Worm (Caenorhabditis elegans): Measurements from ENCODE around the gene frg-1.

frg-1 gene

ce11 chrIII:12978473-12979174, at the start of gene frg-1, which contains the start of gene ubq-2:
Gene frg-1 (plus strand): TSS chrIII:12979162.
Gene ubq-2 (minus strand): TSS chrIII:12978523.
- TF ChIP-seq cog-1 (tag; optimal IDR thresholded peaks at IDR 0.05) (peak; percentile 10), ztf-23 (GFP tag; IDR thresholded peaks at IDR 0.05) (0 out of 2 replicates have a peak, but pooled peaks have one; percentile 25), T22C8.4 (GFP tag; IDR thresholded peaks at IDR 0.05) (peak; percentile 26; the same call in 1 of the 2 replicates), med-1 (GFP tag; optimal IDR thresholded peaks at IDR 0.05; ENCODE audit: insufficient read depth) (no peak), ref-1 (GFP tag; conservative IDR thresholded peaks at IDR 0.05) (no peak)

DNA sequence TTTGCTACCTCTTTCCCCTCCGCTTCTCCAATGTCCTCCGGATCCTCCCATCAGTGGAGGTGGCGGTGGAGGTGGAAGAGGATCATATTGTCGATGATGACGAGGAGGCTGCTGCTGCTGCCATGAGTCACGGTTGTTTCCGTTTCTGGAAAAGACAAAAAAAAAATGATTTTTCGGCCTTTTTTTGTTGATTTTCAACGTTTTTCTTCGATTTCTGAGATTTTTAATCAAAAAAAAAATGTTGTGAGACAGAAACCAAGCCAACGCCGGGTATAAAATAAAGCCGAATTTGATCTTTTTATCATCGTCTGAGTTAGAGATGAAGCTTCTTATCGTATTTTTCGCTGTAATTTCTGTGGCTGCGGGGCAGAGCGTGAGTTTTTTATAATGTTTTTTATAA, 49.4 kb upstream of the frg-1 start, which contains the start of gene Y37D8A.19:
Y37D8A.19 (plus strand) TSS at position 301 of the 400 bp plus-strand sequence.
- TF ChIP-seq ref-1 (GFP tag; conservative IDR thresholded peaks at IDR 0.05) (no peak), med-1 (GFP tag; optimal IDR thresholded peaks at IDR 0.05; ENCODE audit: insufficient read depth) (no peak), klf-2 (GFP tag; conservative IDR thresholded peaks at IDR 0.05) (no peak), T22C8.4 (GFP tag; IDR thresholded peaks at IDR 0.05) (no peak), ztf-23 (GFP tag; IDR thresholded peaks at IDR 0.05) (no peak), flt-1 (GFP tag; IDR thresholded peaks at IDR 0.05) (no peak), ztf-29 (GFP tag; IDR thresholded peaks at IDR 0.05) (no peak), tab-1 (GFP tag; IDR thresholded peaks at IDR 0.05) (no peak)

ce11 chrIII:12931108-12931507, 47.9 kb upstream of the frg-1 start:
- TF ChIP-seq klf-2 (GFP tag; conservative IDR thresholded peaks at IDR 0.05) (no peak), ztf-23 (GFP tag; IDR thresholded peaks at IDR 0.05) (no peak), T22C8.4 (GFP tag; IDR thresholded peaks at IDR 0.05) (no peak), ztf-29 (GFP tag; IDR thresholded peaks at IDR 0.05) (no peak), med-1 (GFP tag; optimal IDR thresholded peaks at IDR 0.05; ENCODE audit: insufficient read depth) (no peak), flt-1 (GFP tag; IDR thresholded peaks at IDR 0.05) (no peak)

DNA sequence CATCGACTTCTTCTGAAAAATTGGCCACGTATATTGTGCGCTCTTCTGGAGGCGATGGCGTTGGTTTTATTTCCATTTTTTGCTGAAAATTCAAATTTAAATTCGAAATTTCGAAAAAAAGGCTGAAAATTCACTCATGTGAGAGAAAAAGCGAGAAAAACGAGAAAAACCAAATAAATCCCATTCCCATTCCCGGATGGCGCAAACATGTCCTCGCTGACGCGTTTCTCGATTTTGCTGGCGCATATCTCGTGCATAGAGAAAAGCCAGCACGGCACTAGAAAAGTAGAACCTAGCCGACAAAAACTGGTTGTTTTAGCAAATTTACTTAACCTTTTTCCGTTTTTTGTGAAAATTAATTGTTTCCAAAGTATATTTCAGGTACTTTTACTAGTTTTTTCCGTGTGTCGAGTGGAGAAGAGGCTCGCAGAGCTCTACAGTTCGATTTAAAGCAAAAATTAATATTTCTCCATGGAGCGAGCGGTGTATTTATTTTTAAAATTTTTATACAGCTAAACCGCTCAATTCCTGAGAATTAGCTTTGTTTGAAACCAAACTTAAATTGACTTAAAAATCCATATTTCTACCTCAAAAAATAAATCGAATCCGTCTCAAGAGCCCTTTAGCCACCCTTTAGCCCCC, 47.1 kb upstream of the frg-1 start, which contains the start of gene rbm-7:
rbm-7 (minus strand) TSS at position 82 of the 642 bp plus-strand sequence.
- TF ChIP-seq med-1 (GFP tag; optimal IDR thresholded peaks at IDR 0.05; ENCODE audit: insufficient read depth) (no peak), klf-2 (GFP tag; conservative IDR thresholded peaks at IDR 0.05) (no peak), ztf-23 (GFP tag; IDR thresholded peaks at IDR 0.05) (no peak), cog-1 (tag; optimal IDR thresholded peaks at IDR 0.05) (no peak), T22C8.4 (GFP tag; IDR thresholded peaks at IDR 0.05) (no peak), ref-1 (GFP tag; conservative IDR thresholded peaks at IDR 0.05) (no peak), flt-1 (GFP tag; IDR thresholded peaks at IDR 0.05) (no peak), tab-1 (GFP tag; IDR thresholded peaks at IDR 0.05) (no peak), ztf-29 (GFP tag; IDR thresholded peaks at IDR 0.05) (no peak)

DNA sequence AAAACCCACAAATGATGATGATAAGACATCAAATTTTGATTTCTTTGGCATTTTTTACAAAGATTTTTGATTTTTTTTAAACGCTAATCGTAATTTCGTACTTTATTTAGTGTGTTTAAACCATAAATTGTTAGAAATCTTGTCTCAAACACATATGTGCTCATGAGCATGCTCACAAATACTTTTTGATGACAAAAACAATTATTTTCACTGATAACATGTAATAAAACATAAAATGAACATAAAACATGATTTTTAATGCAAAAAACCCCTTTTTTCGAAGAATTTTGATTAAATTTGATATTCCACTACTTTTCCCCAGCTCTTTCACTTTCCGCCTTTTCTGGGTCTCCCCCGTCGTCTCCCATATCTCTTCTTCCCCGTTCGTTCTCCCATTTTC, 46.2 kb upstream of the frg-1 start:
- TF ChIP-seq flt-1 (GFP tag; IDR thresholded peaks at IDR 0.05) = no peak
- no peak for TF ChIP-seq tab-1 (GFP tag; IDR thresholded peaks at IDR 0.05)
- TF ChIP-seq ref-1 (GFP tag; conservative IDR thresholded peaks at IDR 0.05) = no peak
- TF ChIP-seq ztf-29 (GFP tag; IDR thresholded peaks at IDR 0.05) = no peak
- TF ChIP-seq cog-1 (tag; optimal IDR thresholded peaks at IDR 0.05) = no peak
- TF ChIP-seq ztf-23 (GFP tag; IDR thresholded peaks at IDR 0.05) = no peak
- TF ChIP-seq T22C8.4 (GFP tag; IDR thresholded peaks at IDR 0.05) = no peak
- no peak for TF ChIP-seq klf-2 (GFP tag; conservative IDR thresholded peaks at IDR 0.05)
- no peak for TF ChIP-seq med-1 (GFP tag; optimal IDR thresholded peaks at IDR 0.05; ENCODE audit: insufficient read depth)

ce11 chrIII:12934417-12934816, 44.5 kb upstream of the frg-1 start, which contains the start of gene epg-3:
Gene epg-3 (plus strand): TSS chrIII:12934717.
- TF ChIP-seq klf-2 (GFP tag; conservative IDR thresholded peaks at IDR 0.05) (no peak), tab-1 (GFP tag; IDR thresholded peaks at IDR 0.05) (no peak), ztf-29 (GFP tag; IDR thresholded peaks at IDR 0.05) (no peak), med-1 (GFP tag; optimal IDR thresholded peaks at IDR 0.05; ENCODE audit: insufficient read depth) (no peak), flt-1 (GFP tag; IDR thresholded peaks at IDR 0.05) (no peak), ref-1 (GFP tag; conservative IDR thresholded peaks at IDR 0.05) (no peak), cog-1 (tag; optimal IDR thresholded peaks at IDR 0.05) (no peak)

DNA sequence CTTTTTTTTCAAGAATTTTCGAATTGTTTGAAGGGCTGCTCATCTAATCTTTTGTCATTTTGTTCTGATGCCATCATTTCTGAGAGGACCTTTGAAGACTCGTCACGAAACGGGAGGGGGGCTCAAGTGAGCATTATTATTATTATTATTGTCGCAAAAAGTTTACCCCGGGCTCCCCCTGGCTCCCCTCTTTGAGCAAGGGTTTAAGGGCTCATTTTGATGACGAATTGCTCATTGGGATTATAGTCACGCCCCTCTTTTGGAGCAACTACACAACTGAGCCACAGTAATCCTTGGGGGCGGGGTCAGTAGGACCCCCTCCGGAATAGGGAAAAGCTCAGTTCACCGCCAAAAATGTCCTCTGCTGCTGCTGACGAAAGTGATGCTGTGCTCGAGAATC, 36.7 kb upstream of the frg-1 start, which contains the start of gene unc-25:
unc-25 (plus strand) TSS at position 345 of the 400 bp plus-strand sequence.
- TF ChIP-seq ztf-23 (GFP tag; IDR thresholded peaks at IDR 0.05) = no peak
- TF ChIP-seq klf-2 (GFP tag; conservative IDR thresholded peaks at IDR 0.05) = no peak
- no peak for TF ChIP-seq ref-1 (GFP tag; conservative IDR thresholded peaks at IDR 0.05)
- TF ChIP-seq cog-1 (tag; optimal IDR thresholded peaks at IDR 0.05) = no peak
- no peak for TF ChIP-seq med-1 (GFP tag; optimal IDR thresholded peaks at IDR 0.05; ENCODE audit: insufficient read depth)
- TF ChIP-seq flt-1 (GFP tag; IDR thresholded peaks at IDR 0.05) = no peak
- TF ChIP-seq T22C8.4 (GFP tag; IDR thresholded peaks at IDR 0.05) = no peak
- TF ChIP-seq ztf-29 (GFP tag; IDR thresholded peaks at IDR 0.05) = no peak
- TF ChIP-seq tab-1 (GFP tag; IDR thresholded peaks at IDR 0.05) = no peak

DNA sequence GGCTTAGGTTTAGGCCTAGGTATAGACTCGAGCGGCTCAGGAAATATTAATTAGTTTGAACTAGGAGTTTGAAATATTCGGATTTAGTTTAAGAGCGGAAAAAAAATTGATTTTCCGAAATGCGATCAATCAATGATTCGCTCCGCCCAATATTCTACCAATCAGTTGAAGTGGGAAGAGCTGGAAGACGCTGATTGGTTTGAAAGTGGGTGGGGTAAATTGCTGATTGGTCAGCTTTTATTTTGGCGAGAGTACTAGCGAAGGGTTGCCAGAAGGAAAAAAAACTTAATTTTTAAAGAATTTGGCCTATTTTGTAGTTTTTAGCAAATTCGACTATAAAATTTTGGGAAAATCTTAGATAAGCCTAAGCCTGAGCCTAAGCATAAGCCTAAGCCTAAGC, 34.9 kb upstream of the frg-1 start:
- TF ChIP-seq cog-1 (tag; optimal IDR thresholded peaks at IDR 0.05) = no peak
- no peak for TF ChIP-seq ztf-29 (GFP tag; IDR thresholded peaks at IDR 0.05)
- no peak for TF ChIP-seq klf-2 (GFP tag; conservative IDR thresholded peaks at IDR 0.05)
- TF ChIP-seq tab-1 (GFP tag; IDR thresholded peaks at IDR 0.05) = no peak
- TF ChIP-seq flt-1 (GFP tag; IDR thresholded peaks at IDR 0.05) = no peak
- no peak for TF ChIP-seq ztf-23 (GFP tag; IDR thresholded peaks at IDR 0.05)
- TF ChIP-seq med-1 (GFP tag; optimal IDR thresholded peaks at IDR 0.05; ENCODE audit: insufficient read depth) = no peak
- TF ChIP-seq ref-1 (GFP tag; conservative IDR thresholded peaks at IDR 0.05) = no peak
- TF ChIP-seq T22C8.4 (GFP tag; IDR thresholded peaks at IDR 0.05) = no peak

DNA sequence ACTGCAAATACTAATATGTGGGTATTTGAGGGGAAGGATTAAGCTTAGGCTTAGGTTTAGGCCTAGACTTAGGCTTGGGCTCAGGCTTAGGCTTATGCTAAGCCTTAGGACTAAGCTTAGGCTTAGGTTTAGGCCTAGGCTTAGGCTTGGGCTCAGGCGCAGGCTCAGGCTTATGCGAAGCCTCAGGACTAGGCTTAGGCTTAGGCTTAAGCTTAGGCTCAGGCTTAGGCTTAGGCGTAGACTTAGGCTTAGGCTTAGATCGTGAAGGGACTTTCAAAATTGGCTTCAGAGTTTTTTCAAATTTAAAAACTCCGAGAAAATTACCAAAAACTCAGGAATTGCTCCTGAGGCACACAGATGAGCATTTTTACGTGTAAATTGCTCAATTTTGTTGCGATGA, 33.9 kb upstream of the frg-1 start:
- no peak for TF ChIP-seq ztf-23 (GFP tag; IDR thresholded peaks at IDR 0.05)
- TF ChIP-seq ztf-29 (GFP tag; IDR thresholded peaks at IDR 0.05) = peak; percentile 58; the same call in 1 of the 2 replicates

Measured in whole organism, midembryonic.